Worm (Caenorhabditis elegans): Measurements from ENCODE around the gene F18E3.11.

- TF ChIP-seq dao-5 (tag; optimal IDR thresholded peaks at IDR 0.05) (no peak), W03F9.2 (tag; optimal IDR thresholded peaks at IDR 0.05) (no peak), him-1 (tag; optimal IDR thresholded peaks at IDR 0.05) (no peak)
Observed at ce11 chrV:7415780-7416428, 2.6 kb downstream of the F18E3.11 start, which contains the start of gene F18E3.13.

Data from whole organism, L4/young adult.